Worm (Caenorhabditis elegans) whole organism, mixed stage, embryonic: ENCODE data around the gene F19B6.1.
A peak's percentile ranks its signal among the peaks of the same experiment; 100 is the strongest.

Experiments used
- M03D4.4 ChIP-seq: sonication (generic microtip); optimal IDR thresholded peaks from 2 replicates; lab custom pipeline; 2017; ENCODE audit warnings: mild to moderate bottlenecking, missing genetic modification characterization, missing compliant biosample characterization
- ceh-39 ChIP-seq: fragments of 150-350 bp; optimal IDR thresholded peaks from 2 replicates; lab custom pipeline; 2014; ENCODE audit warnings: missing biosample characterization, missing genetic modification characterization
- ceh-43 ChIP-seq: fragments of 200-800 bp; sonication (Bioruptor generic); optimal IDR thresholded peaks from 2 replicates; lab custom pipeline; 2018; ENCODE audit warnings: mild to moderate bottlenecking, missing genetic modification characterization, moderate library complexity, missing compliant biosample characterization
- ces-1 ChIP-seq: fragments of 150-350 bp; optimal IDR thresholded peaks from 2 replicates; lab custom pipeline; 2014; ENCODE audit warnings: missing biosample characterization, missing genetic modification reagents, missing genetic modification characterization
- drap-1 ChIP-seq: fragments of 200-800 bp; sonication (Bioruptor generic); optimal IDR thresholded peaks from 3 replicates; lab custom pipeline; 2018; ENCODE audit warnings: mild to moderate bottlenecking, missing genetic modification characterization, missing compliant biosample characterization
- flh-1 ChIP-seq: fragments of 200-800 bp; sonication (Bioruptor generic); optimal IDR thresholded peaks from 2 replicates; lab custom pipeline; 2018; ENCODE audit warnings: mild to moderate bottlenecking, missing genetic modification characterization, moderate library complexity, missing compliant biosample characterization
- hlh-1 ChIP-seq: fragments of 150-350 bp; optimal IDR thresholded peaks from 2 replicates; lab custom pipeline; 2014; ENCODE audit warnings: missing biosample characterization, missing genetic modification reagents, missing genetic modification characterization
- lin-32 ChIP-seq: fragments of 200-800 bp; sonication (Bioruptor generic); optimal IDR thresholded peaks from 2 replicates; lab custom pipeline; 2018; ENCODE audit warnings: mild to moderate bottlenecking, missing genetic modification characterization, missing compliant biosample characterization
- lsy-2 ChIP-seq: fragments of 150-350 bp; optimal IDR thresholded peaks from 2 replicates; lab custom pipeline; 2014; ENCODE audit warnings: missing biosample characterization, missing genetic modification characterization
- mab-5 ChIP-seq: fragments of 150-350 bp; optimal IDR thresholded peaks from 2 replicates; lab custom pipeline; 2014; ENCODE audit warnings: missing biosample characterization, missing genetic modification characterization
- mep-1 ChIP-seq: fragments of 150-350 bp; optimal IDR thresholded peaks from 2 replicates; lab custom pipeline; 2017; ENCODE audit warnings: missing biosample characterization, missing genetic modification reagents, missing genetic modification characterization, inconsistent platforms
- mls-2 ChIP-seq: sonication (generic microtip); optimal IDR thresholded peaks from 2 replicates; lab custom pipeline; 2016; ENCODE audit warnings: mild to moderate bottlenecking, missing genetic modification characterization, moderate library complexity, missing compliant biosample characterization
- nhr-2 ChIP-seq: fragments of 150-350 bp; optimal IDR thresholded peaks from 2 replicates; lab custom pipeline; 2014; ENCODE audit warnings: missing biosample characterization, missing genetic modification characterization
- nhr-237 ChIP-seq: fragments of 150-350 bp; optimal IDR thresholded peaks from 2 replicates; lab custom pipeline; 2014; ENCODE audit warnings: missing biosample characterization, missing genetic modification characterization
- nhr-28 ChIP-seq: fragments of 150-350 bp; optimal IDR thresholded peaks from 2 replicates; lab custom pipeline; 2014; ENCODE audit warnings: missing biosample characterization, missing genetic modification characterization
- snpc-4 ChIP-seq: fragments of 150-350 bp; optimal IDR thresholded peaks from 2 replicates; lab custom pipeline; 2014; ENCODE audit warnings: missing biosample characterization, missing genetic modification characterization
- sptf-1 ChIP-seq: sonication (generic microtip); optimal IDR thresholded peaks from 2 replicates; lab custom pipeline; 2017; ENCODE audit warnings: mild to moderate bottlenecking, missing genetic modification characterization, moderate library complexity, missing compliant biosample characterization
- tbx-8 ChIP-seq: fragments of 200-800 bp; sonication (Bioruptor generic); optimal IDR thresholded peaks from 2 replicates; lab custom pipeline; 2018; ENCODE audit warnings: mild to moderate bottlenecking, missing genetic modification characterization, moderate library complexity, missing compliant biosample characterization
- unc-120 ChIP-seq: sonication (generic microtip); optimal IDR thresholded peaks from 2 replicates; lab custom pipeline; 2017; ENCODE audit warnings: missing genetic modification characterization, missing compliant biosample characterization; ENCODE audit not compliant: poor library complexity, severe bottlenecking
- unc-62 ChIP-seq: fragments of 150-350 bp; optimal IDR thresholded peaks from 2 replicates; lab custom pipeline; 2014; ENCODE audit warnings: missing biosample characterization, missing genetic modification reagents, missing genetic modification characterization
- zip-8 ChIP-seq: fragments of 150-350 bp; optimal IDR thresholded peaks from 2 replicates; lab custom pipeline; 2014; ENCODE audit warnings: missing biosample characterization, missing genetic modification characterization
- ztf-11 ChIP-seq: fragments of 150-350 bp; optimal IDR thresholded peaks from 2 replicates; lab custom pipeline; 2014; ENCODE audit warnings: missing biosample characterization, missing genetic modification characterization

The F19B6.1 gene

ce11 chrIV:12282157-12282789, 53.6 kb downstream of the F19B6.1 start, which contains the start of the genes C42C1.12 and C42C1.19:
Gene C42C1.12 (minus strand): TSS chrIV:12282207.
Gene C42C1.19 (plus strand): TSS chrIV:12282739.
- TF ChIP-seq snpc-4 (tag; lab: Kevin White, UChicago) = no peak
- no peak for TF ChIP-seq M03D4.4
- no peak for TF ChIP-seq tbx-8 (GFP tag; lab: Kevin White, UChicago)
- TF ChIP-seq ceh-43 (GFP tag; lab: Kevin White, UChicago) = peak; percentile 41
- peak; percentile 35 for TF ChIP-seq lsy-2 (tag; lab: Kevin White, UChicago)
- peak; percentile 3 for TF ChIP-seq ces-1
- no peak for TF ChIP-seq ceh-39 (tag; lab: Kevin White, UChicago)
- TF ChIP-seq hlh-1 (tag; lab: Kevin White, UChicago) = no peak
- no peak for TF ChIP-seq nhr-28 (tag; lab: Kevin White, UChicago)
- no peak for TF ChIP-seq zip-8 (tag; lab: Kevin White, UChicago)
- TF ChIP-seq unc-120 = no peak
- no peak for TF ChIP-seq mab-5 (tag; lab: Kevin White, UChicago)
- TF ChIP-seq drap-1 (GFP tag; lab: Kevin White, UChicago) = no peak
- TF ChIP-seq nhr-2 (tag; lab: Kevin White, UChicago) = no peak
- no peak for TF ChIP-seq mls-2
- TF ChIP-seq mep-1 (tag; lab: Kevin White, UChicago) = no peak
- no peak for TF ChIP-seq ztf-11 (tag; lab: Kevin White, UChicago)
- no peak for TF ChIP-seq unc-62 (GFP tag; lab: Kevin White, UChicago)
- no peak for TF ChIP-seq lin-32 (GFP tag; lab: Kevin White, UChicago)
- no peak for TF ChIP-seq sptf-1 (tag; lab: Kevin White, UChicago)
- no peak for TF ChIP-seq nhr-237 (tag; lab: Kevin White, UChicago)
- TF ChIP-seq flh-1 (GFP tag; lab: Kevin White, UChicago) = no peak
- TF ChIP-seq, all 35 proteins: peak for 3
